Worm (Caenorhabditis elegans): ENCODE data around the gene Y57G11C.30.
"Not testable (repeated sequence)": the region's sequence is repeated elsewhere in the genome, so short reads cannot be mapped to it uniquely, and the experiment has no call there.

Gene Y57G11C.30

DNA sequence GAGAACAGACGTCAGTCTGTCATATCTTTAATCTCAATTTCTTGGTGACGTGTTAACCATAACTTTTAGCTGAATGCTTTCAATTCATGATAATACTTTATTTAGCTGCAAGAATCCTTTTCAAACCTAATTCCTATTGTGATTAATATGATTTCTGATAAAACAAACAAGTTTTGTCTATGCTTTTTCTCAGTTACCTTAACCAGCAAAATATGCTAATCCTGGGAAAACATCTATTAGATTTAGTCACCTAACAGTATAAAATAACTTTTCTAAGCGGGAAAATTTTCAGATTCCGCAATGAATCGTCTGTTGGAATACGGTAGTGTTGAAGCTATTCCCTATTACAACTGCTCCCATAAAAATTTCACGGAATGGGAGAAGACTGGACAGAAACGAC, at the start of gene Y57G11C.30:
Gene Y57G11C.30 (plus strand): TSS at position 301 of the 400 bp plus-strand sequence.
- not testable (repeated sequence) for TF ChIP-seq dao-5, him-1, W03F9.2 (tag; optimal IDR thresholded peaks at IDR 0.05)

DNA sequence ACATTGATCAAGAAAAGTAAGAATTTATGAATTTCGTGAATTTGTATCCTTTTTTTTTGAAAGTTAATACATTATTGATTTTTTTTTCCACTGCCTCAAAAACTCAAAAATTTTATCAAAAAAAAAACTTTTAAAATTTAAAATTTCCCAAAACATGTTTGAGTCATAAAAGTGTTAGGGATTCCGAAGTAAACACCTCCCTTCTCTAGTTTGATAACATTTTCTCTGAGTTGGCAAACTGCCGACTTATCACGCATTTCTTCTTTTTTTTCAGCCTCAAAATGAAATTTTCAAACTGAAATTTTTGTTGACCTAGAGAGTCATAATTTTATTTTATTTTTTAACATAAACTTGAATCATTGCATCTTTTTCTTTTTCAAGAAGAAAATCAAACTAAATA, 47.8 kb upstream of the Y57G11C.30 start:
- TF ChIP-seq W03F9.2 (tag; optimal IDR thresholded peaks at IDR 0.05) (no peak), dao-5 (tag; optimal IDR thresholded peaks at IDR 0.05) (no peak), him-1 (tag; optimal IDR thresholded peaks at IDR 0.05) (no peak)

- TF ChIP-seq dao-5 (tag; optimal IDR thresholded peaks at IDR 0.05) = no peak
- no peak for TF ChIP-seq him-1 (tag; optimal IDR thresholded peaks at IDR 0.05)
- TF ChIP-seq W03F9.2 (tag; optimal IDR thresholded peaks at IDR 0.05) = no peak
These were observed 46.7 kb upstream of the Y57G11C.30 start for ce11 chrIV:14891996-14892395.

DNA sequence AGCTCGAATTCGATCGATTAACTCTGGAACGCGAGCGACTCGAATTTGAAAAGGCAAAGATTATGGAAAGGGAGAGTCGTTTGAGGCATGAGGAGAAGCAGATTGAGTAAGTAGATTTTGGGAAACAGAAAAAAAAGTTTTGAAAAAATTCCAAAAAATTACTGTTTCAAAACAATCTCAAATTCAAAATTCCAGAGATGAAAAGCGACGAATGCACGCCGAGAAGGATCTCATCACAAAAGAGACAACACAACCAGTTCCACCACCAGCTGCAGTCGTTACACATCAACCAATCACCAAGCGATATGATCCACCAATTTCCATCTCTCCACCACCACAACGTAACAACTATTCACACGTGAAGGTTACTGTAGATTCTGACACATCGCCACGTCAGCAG, 44.4 kb upstream of the Y57G11C.30 start:
- TF ChIP-seq W03F9.2 (tag; optimal IDR thresholded peaks at IDR 0.05) = no peak
- no peak for TF ChIP-seq him-1 (tag; optimal IDR thresholded peaks at IDR 0.05)
- TF ChIP-seq dao-5 (tag; optimal IDR thresholded peaks at IDR 0.05) = no peak

DNA sequence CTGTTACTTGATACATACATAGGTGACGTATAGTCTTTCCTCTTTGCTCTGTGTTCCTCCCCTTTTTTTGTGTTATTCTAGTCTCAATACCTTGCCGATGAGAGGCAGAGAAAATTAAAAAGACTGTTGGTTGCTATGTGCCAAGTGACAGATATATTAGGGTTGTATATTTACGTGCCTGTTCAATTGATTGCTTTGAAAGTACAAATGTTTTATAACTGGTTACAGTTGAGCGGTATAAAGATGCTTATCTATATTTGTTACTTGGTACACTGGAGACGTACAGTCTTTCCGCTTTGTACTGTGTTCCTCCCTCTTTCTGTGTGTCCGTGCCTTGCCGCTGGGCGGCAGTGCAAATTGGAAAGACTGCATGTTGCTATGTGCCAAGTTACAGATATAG, 35.5 kb upstream of the Y57G11C.30 start:
- TF ChIP-seq dao-5 (tag; optimal IDR thresholded peaks at IDR 0.05) (no peak), him-1 (tag; optimal IDR thresholded peaks at IDR 0.05) (no peak), W03F9.2 (tag; optimal IDR thresholded peaks at IDR 0.05) (no peak)

DNA sequence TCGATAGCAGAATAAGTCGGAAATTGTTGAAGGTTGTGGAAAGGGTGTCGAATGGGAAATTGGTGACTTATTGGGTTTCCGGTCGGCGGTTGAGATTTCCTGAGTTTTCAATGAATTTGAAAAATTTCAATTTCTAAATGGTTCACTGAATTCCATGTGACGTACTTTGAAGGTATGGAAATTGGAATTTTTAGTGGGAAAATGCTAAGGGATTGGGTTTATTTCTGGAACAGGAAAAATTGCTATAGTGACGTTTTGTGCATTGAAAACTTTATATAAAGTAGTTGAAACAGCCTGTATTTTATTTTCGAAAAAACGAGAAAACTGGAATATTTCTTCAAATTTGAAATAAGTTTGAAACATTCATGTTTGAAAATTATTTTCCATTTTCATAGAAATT, 29.1 kb upstream of the Y57G11C.30 start, which contains the start of gene pnc-2:
Gene pnc-2 (minus strand): TSS at position 101 of the 400 bp plus-strand sequence.
- TF ChIP-seq him-1 (tag; optimal IDR thresholded peaks at IDR 0.05) (no peak), W03F9.2 (tag; optimal IDR thresholded peaks at IDR 0.05) (no peak), dao-5 (tag; optimal IDR thresholded peaks at IDR 0.05) (no peak)

DNA sequence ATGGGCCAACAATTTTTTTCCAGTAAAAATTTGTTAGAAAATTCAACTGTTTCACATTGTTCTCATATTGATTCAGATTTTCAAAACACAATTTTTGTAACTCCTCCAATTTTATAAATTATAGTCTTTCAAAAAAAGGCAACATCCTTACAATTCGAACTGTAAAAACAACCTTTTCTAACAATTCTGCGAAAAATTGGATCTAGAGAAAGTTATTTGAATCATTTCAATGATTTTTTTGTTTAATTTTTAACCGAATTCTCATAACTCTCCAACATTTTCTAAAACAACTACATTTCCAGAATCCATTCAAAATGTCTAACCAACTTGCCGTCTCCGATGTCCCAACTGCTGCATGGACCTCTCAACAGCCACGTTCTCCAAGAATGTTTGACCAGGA, 19.4 kb upstream of the Y57G11C.30 start, which contains the start of gene ccch-5:
Gene ccch-5 (plus strand): TSS at position 301 of the 400 bp plus-strand sequence.
- no peak for TF ChIP-seq him-1 (tag; optimal IDR thresholded peaks at IDR 0.05)
- no peak for TF ChIP-seq W03F9.2 (tag; optimal IDR thresholded peaks at IDR 0.05)
- TF ChIP-seq dao-5 (tag; optimal IDR thresholded peaks at IDR 0.05) = no peak

- TF ChIP-seq him-1 (tag; optimal IDR thresholded peaks at IDR 0.05) (no peak), W03F9.2 (tag; optimal IDR thresholded peaks at IDR 0.05) (no peak), dao-5 (tag; optimal IDR thresholded peaks at IDR 0.05) (no peak)
These were observed 9.3 kb upstream of the Y57G11C.30 start, which contains the start of gene Y57G11C.28 for ce11 chrIV:14929421-14929820. Gene Y57G11C.28 (plus strand): TSS chrIV:14929721.

DNA sequence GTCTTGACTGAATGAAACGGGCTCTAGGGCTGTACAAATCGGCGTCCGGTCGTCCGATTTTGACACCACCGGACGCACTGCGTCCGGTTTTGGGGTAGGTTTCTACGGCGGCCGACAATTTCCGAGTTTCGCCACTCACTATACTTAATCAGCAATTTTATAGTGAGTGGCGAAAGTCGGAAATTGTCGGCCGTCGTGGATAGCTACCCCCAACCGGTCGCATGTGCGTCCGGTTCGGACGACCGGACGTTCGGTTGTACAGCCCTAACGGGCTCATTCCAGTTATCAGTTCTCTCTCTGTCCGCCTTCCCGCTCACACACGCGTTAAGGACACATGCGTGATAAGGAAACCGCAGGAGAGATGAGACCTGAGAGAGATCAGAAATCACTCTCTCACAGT, 6.1 kb upstream of the Y57G11C.30 start, which contains the start of gene Y57G11C.1131:
Gene Y57G11C.1131 (plus strand): TSS at position 333 of the 400 bp plus-strand sequence.
- no peak for TF ChIP-seq him-1 (tag; optimal IDR thresholded peaks at IDR 0.05)
- TF ChIP-seq dao-5 (tag; optimal IDR thresholded peaks at IDR 0.05) = no peak
- TF ChIP-seq W03F9.2 (tag; optimal IDR thresholded peaks at IDR 0.05) = no peak

- TF ChIP-seq him-1 (tag; optimal IDR thresholded peaks at IDR 0.05) (no peak), W03F9.2 (tag; optimal IDR thresholded peaks at IDR 0.05) (no peak), dao-5 (tag; optimal IDR thresholded peaks at IDR 0.05) (no peak)
These were observed 1.7 kb upstream of the Y57G11C.30 start, which contains the start of gene Y57G11C.1144 for ce11 chrIV:14937017-14937416. Gene Y57G11C.1144 (plus strand): TSS chrIV:14937317.

- TF ChIP-seq him-1 (tag; optimal IDR thresholded peaks at IDR 0.05) (no peak), W03F9.2 (tag; optimal IDR thresholded peaks at IDR 0.05) (no peak), dao-5 (tag; optimal IDR thresholded peaks at IDR 0.05) (no peak)
These were observed 5.5 kb downstream of the Y57G11C.30 start, which contains the start of gene Y57G11C.48 for ce11 chrIV:14944234-14944633. Gene Y57G11C.48 (minus strand): TSS chrIV:14944334.

DNA sequence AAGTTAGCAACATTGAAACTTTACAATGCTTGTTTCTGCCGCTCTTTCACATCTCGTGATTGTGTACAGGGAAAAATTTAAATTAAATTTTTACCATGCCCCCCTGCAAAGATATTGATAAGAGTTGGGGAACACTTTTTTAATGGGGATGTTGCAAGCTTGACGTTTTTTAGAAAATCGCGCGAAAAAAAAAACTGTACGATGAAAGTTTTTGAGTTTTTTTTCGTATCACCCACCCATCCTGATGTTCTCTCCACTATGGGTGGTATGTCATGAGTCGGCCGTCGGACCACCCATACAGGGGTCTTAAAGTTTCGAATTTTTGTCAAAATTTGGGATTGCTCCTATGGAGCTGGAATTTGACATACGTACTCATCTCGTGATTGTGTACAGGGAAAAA, 10.4 kb downstream of the Y57G11C.30 start:
- TF ChIP-seq him-1 (tag; optimal IDR thresholded peaks at IDR 0.05) (no peak), dao-5 (tag; optimal IDR thresholded peaks at IDR 0.05) (no peak), W03F9.2 (tag; optimal IDR thresholded peaks at IDR 0.05) (no peak)

- TF ChIP-seq him-1 (tag; optimal IDR thresholded peaks at IDR 0.05) = no peak
- no peak for TF ChIP-seq W03F9.2 (tag; optimal IDR thresholded peaks at IDR 0.05)
- TF ChIP-seq dao-5 (tag; optimal IDR thresholded peaks at IDR 0.05) = no peak
These were observed 11.8 kb downstream of the Y57G11C.30 start, which contains the start of gene Y41E3.22 for ce11 chrIV:14950468-14950867. Gene Y41E3.22 (plus strand): TSS chrIV:14950710.

DNA sequence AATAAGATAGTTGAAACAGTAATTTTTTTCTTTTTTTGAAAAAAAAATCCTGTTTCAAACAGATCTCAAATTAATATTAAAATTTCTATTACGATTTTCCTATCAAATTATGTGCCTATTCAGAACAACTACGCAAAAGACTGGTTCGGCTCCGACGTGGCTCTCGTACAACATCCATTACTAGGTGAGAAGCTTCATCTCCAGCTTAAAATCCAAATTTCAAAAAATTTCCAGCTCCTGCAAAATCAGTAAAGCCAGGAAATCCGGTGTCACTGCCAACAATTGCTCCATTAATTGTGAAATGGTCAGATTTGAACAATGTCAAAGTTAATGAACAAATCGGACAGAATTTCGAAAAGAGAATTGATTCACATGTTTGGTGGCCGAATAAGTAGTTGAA, 15.1 kb downstream of the Y57G11C.30 start:
- no peak for TF ChIP-seq W03F9.2 (tag; optimal IDR thresholded peaks at IDR 0.05)
- TF ChIP-seq him-1 (tag; optimal IDR thresholded peaks at IDR 0.05) = no peak
- TF ChIP-seq dao-5 (tag; optimal IDR thresholded peaks at IDR 0.05) = no peak

DNA sequence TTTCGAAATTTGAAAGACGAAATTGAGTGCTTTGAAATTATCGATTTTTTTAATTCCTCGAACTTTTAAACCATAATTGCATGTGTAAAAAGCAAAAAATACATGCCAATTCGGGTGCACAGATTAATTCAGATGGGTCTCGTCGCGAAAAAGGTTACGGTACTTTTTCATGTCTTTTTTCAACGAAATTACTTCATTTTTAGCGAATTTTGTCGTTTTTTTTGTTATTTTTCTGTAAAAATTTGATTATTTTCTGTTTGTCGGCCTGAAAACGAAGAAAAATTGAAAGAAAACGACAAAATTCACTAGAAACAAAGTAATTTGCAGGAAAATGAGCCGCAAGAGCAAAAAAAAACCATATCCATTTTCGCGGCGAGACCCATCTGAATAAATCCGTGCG, 16.1 kb downstream of the Y57G11C.30 start:
- TF ChIP-seq dao-5 (tag; optimal IDR thresholded peaks at IDR 0.05) = no peak
- TF ChIP-seq him-1 (tag; optimal IDR thresholded peaks at IDR 0.05) = no peak
- no peak for TF ChIP-seq W03F9.2 (tag; optimal IDR thresholded peaks at IDR 0.05)
